Fruit fly (Drosophila melanogaster): Measurements from ENCODE around the gene Cka.

Cka gene

DNA sequence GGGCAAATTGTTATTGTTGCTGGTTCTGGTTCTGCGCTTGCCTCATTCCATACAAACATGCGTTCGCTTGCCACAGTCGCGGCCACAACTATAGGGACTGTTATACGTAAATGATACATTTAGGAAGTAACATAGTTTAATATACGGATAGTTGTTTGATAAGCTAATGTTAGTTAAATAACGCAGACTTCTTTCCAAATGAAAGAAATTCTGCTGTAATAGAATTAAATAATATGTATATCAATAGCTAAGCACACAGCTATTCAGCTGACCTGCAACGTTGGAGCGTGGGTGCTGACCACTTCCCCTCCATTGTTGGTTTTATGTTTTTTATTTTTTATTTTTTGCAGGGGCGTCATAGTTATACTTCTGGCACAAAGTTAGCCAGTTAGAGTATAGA lies 4.2 kb downstream of the Cka start (continued):
- TF ChIP-seq Sox14 (GFP tag; optimal IDR thresholded peaks at IDR 0.05) (peak; percentile 71), svp (GFP tag) (no peak), CG11762 (GFP tag; optimal IDR thresholded peaks at IDR 0.05; ENCODE audit: insufficient read depth) (peak; percentile 28), vri (GFP tag; optimal IDR thresholded peaks at IDR 0.05) (peak; percentile 22), CG6163 (GFP tag; IDR thresholded peaks at IDR 0.05) (peak; percentile 83), Ets21C (GFP tag; optimal IDR thresholded peaks at IDR 0.05) (peak; percentile 3), CG11294 (GFP tag; IDR thresholded peaks at IDR 0.05) (peak; percentile 47; the same call in 1 of the 2 replicates), OdsH (GFP tag; optimal IDR thresholded peaks at IDR 0.05) (peak; percentile 69), lz (GFP tag; optimal IDR thresholded peaks at IDR 0.05) (peak; percentile 31), acj6 (GFP tag; optimal IDR thresholded peaks at IDR 0.05) (peak; percentile 54), Sox102F (GFP tag; optimal IDR thresholded peaks at IDR 0.05) (no peak), CG31627 (GFP tag; optimal IDR thresholded peaks at IDR 0.05) (peak; percentile 39), fd85E (GFP tag; optimal IDR thresholded peaks at IDR 0.05) (no peak), Eip78C (GFP tag) (peak; percentile 86), CG15336 (GFP tag; IDR thresholded peaks at IDR 0.05) (peak; percentile 91), Eip75B (GFP tag; optimal IDR thresholded peaks at IDR 0.05) (peak; percentile 63)

DNA sequence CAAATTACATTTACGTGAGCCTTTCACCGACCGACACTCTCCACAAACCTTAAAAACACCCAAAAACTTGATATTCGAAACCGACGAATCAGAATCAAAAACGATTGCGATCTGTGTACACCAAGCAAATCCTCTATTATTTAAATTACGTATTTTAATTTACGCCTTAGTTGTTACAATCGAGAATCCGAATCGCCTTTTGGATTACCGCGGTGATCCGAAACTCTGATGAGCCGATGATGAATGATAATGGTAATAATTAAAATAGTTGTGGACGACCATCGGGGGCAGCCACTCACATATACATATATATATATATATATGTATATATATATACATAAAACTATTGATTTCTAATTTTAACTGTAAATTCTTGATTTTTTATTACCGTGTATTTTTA lies 9.2 kb downstream of the Cka start, which contains the start of gene CG7367:
TSS of gene CG7367 (minus strand) at position 101 of the 400 bp plus-strand sequence.
- TF ChIP-seq CG6854 (GFP tag; optimal IDR thresholded peaks at IDR 0.05) = no peak
- no peak for TF ChIP-seq CG6276 (GFP tag; optimal IDR thresholded peaks at IDR 0.05)
- TF ChIP-seq Sox14 (GFP tag; optimal IDR thresholded peaks at IDR 0.05) = no peak
- TF ChIP-seq cyc (GFP tag; optimal IDR thresholded peaks at IDR 0.05) = no peak
- TF ChIP-seq Hr39 (GFP tag; optimal IDR thresholded peaks at IDR 0.05) = no peak
- TF ChIP-seq esn (GFP tag; optimal IDR thresholded peaks at IDR 0.05) = no peak
- TF ChIP-seq CG15336 (GFP tag; IDR thresholded peaks at IDR 0.05) = no peak

DNA sequence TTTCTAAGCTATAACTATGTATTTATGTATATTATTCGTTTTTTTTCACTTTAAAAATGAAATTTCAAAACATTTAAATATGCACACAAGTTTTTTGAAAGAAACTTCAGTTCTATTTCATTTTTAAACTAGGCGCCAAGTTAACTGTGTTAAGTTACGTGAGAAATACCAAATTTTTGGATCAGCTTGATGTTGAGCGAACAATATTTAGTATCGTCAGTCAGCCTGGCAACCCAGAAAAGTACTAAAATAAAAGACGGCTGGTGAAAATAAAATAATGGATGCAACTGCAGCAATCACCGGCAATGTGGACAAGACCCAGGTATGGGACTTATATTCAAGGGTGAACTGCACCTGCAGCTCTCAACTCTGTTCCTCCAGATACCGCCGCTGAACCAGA lies 10.4 kb downstream of the Cka start, which contains the start of gene CCDC53:
TSS of gene CCDC53 (plus strand) at position 235 of the 400 bp plus-strand sequence.
- TF ChIP-seq acj6 (GFP tag; optimal IDR thresholded peaks at IDR 0.05) (no peak), CG34406 (GFP tag; optimal IDR thresholded peaks at IDR 0.05) (no peak), Hr4 (GFP tag; optimal IDR thresholded peaks at IDR 0.05) (no peak), Ets96B (tag; optimal IDR thresholded peaks at IDR 0.05) (no peak), CG6163 (GFP tag; IDR thresholded peaks at IDR 0.05) (no peak), CG1621 (tag; optimal IDR thresholded peaks at IDR 0.05) (no peak), Smox (GFP tag; optimal IDR thresholded peaks at IDR 0.05) (no peak), eg (GFP tag; IDR thresholded peaks at IDR 0.05) (no peak), salr (GFP tag; optimal IDR thresholded peaks at IDR 0.05) (no peak), CG11762 (GFP tag; optimal IDR thresholded peaks at IDR 0.05; ENCODE audit: insufficient read depth) (no peak), Sox15 (GFP tag; optimal IDR thresholded peaks at IDR 0.05) (no peak), Sox14 (GFP tag; optimal IDR thresholded peaks at IDR 0.05) (no peak), esn (GFP tag; optimal IDR thresholded peaks at IDR 0.05) (no peak), achi (GFP tag; optimal IDR thresholded peaks at IDR 0.05) (no peak)

DNA sequence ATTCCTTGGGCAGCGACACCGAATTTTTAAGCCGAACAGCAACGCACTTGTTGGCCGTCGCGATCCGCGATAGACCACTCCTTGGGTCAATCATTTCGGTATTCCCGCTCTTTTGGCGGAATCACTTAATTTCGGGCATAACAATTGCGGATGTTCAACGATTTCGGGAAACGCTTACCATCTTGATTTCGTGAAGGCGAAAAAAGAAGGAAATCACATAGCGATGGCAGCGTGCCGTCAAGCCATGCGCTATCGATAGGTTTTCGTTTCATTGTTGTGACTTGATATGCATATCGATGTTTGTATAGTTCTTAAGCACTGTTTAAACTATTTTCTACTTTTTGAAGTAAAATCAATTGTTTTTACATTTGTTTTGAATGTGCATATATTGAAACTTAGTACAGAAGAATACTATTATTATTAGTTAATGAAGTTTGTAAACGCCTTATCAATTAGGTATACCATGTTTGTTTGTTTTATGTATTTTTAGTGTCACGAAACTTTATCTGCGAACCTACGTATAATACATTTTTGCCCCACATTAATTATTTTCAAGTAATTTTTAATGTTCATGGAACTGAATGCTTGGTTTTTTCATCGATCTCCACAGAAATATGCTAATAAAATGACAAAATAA lies 12.2 kb downstream of the Cka start, which contains the start of gene RpL36A:
TSS of gene RpL36A (minus strand) at position 265 of the 637 bp plus-strand sequence.
- TF ChIP-seq CG1621 (tag; optimal IDR thresholded peaks at IDR 0.05) (peak; percentile 39), Eip75B (GFP tag; optimal IDR thresholded peaks at IDR 0.05) (no peak), achi (GFP tag; optimal IDR thresholded peaks at IDR 0.05) (peak; percentile 100), CG7368 (GFP tag; optimal IDR thresholded peaks at IDR 0.05) (no peak), Smox (GFP tag; optimal IDR thresholded peaks at IDR 0.05) (no peak), CG8119 (GFP tag; IDR thresholded peaks at IDR 0.05) (no peak), CG8319 (GFP tag; optimal IDR thresholded peaks at IDR 0.05) (no peak), Hr38 (GFP tag; optimal IDR thresholded peaks at IDR 0.05) (no peak), vri (GFP tag; optimal IDR thresholded peaks at IDR 0.05) (no peak), esn (GFP tag; optimal IDR thresholded peaks at IDR 0.05) (peak; percentile 65), spab (GFP tag; optimal IDR thresholded peaks at IDR 0.05) (no peak), CG6276 (GFP tag; optimal IDR thresholded peaks at IDR 0.05) (no peak), CG15336 (GFP tag; IDR thresholded peaks at IDR 0.05) (no peak), Eip93F (GFP tag; optimal IDR thresholded peaks at IDR 0.05) (no peak), CG11902 (GFP tag; optimal IDR thresholded peaks at IDR 0.05) (no peak), CG4318 (GFP tag; optimal IDR thresholded peaks at IDR 0.05) (no peak), lz (GFP tag; optimal IDR thresholded peaks at IDR 0.05) (peak; percentile 55), CG16779 (tag; optimal IDR thresholded peaks at IDR 0.05) (no peak), CG8632 (GFP tag; optimal IDR thresholded peaks at IDR 0.05) (no peak), fd59A (GFP tag; optimal IDR thresholded peaks at IDR 0.05) (no peak), Eip78C (GFP tag) (no peak), CG11762 (GFP tag; optimal IDR thresholded peaks at IDR 0.05; ENCODE audit: insufficient read depth) (no peak), CG34406 (GFP tag; optimal IDR thresholded peaks at IDR 0.05) (no peak), Met (GFP tag; optimal IDR thresholded peaks at IDR 0.05) (no peak), net (GFP tag; optimal IDR thresholded peaks at IDR 0.05) (no peak), CG10631 (GFP tag; optimal IDR thresholded peaks at IDR 0.05) (no peak)

Data from whole organism, prepupa.